Fruit fly (Drosophila melanogaster) whole organism, embryonic: ENCODE data around the gene CG31675.

ENCODE experiments used
- B-H2 ChIP-seq: fragments of 200-800 bp; sonication (Bioruptor generic); optimal IDR thresholded peaks from 2 replicates; lab custom pipeline; 2018; ENCODE audit warnings: missing biosample characterization, mild to moderate bottlenecking, missing genetic modification characterization
- CG10267 ChIP-seq: fragments of 200-800 bp; sonication (Bioruptor generic); optimal IDR thresholded peaks from 2 replicates; lab custom pipeline; 2018; ENCODE audit warnings: missing biosample characterization, mild to moderate bottlenecking, missing genetic modification characterization, moderate library complexity
- CG13894 ChIP-seq: fragments of 200-800 bp; sonication (Bioruptor generic); optimal IDR thresholded peaks from 3 replicates; lab custom pipeline; 2018; ENCODE audit warnings: missing biosample characterization, mild to moderate bottlenecking, missing genetic modification characterization, moderate library complexity
- CG14965 ChIP-seq: fragments of 200-800 bp; sonication (Bioruptor generic); optimal IDR thresholded peaks from 2 replicates; lab custom pipeline; 2016; ENCODE audit warnings: missing biosample characterization, missing genetic modification characterization, borderline replicate concordance
- CG15011 ChIP-seq: fragments of 200-800 bp; sonication (Bioruptor generic); optimal IDR thresholded peaks from 3 replicates; lab custom pipeline; 2018; ENCODE audit warnings: missing biosample characterization, mild to moderate bottlenecking, missing genetic modification characterization
- CG16779 ChIP-seq: fragments of 200-800 bp; sonication (Bioruptor generic); IDR thresholded peaks from 2 replicates; pipeline ENCODE4 v1.3.6; 2022; ENCODE audit warnings: missing biosample characterization, missing genetic modification characterization
- CG18262 ChIP-seq: fragments of 200-800 bp; optimal IDR thresholded peaks from 3 replicates; lab custom pipeline; 2019; ENCODE audit warnings: missing biosample characterization, mild to moderate bottlenecking, missing genetic modification characterization, moderate library complexity
- CG3726 ChIP-seq: fragments of 200-800 bp; sonication (Bioruptor generic); IDR thresholded peaks from 3 replicates; pipeline ENCODE4, ENCODE4 v1.3.6; 2022; ENCODE audit warnings: missing biosample characterization, missing genetic modification characterization
- CG6254 ChIP-seq: fragments of 200-800 bp; sonication (Bioruptor generic); optimal IDR thresholded peaks from 3 replicates; lab custom pipeline; 2017; ENCODE audit warnings: mild to moderate bottlenecking, missing biosample characterization, missing genetic modification reagents, missing genetic modification characterization
- CG6272 ChIP-seq: fragments of 200-800 bp; sonication (Bioruptor generic); IDR thresholded peaks from 2 replicates; pipeline ENCODE4 v1.3.6; 2022; ENCODE audit warnings: missing biosample characterization, missing genetic modification characterization
- CG6654 ChIP-seq: fragments of 200-800 bp; sonication (Bioruptor generic); optimal IDR thresholded peaks from 2 replicates; lab custom pipeline; 2017; ENCODE audit warnings: missing biosample characterization, mild to moderate bottlenecking, missing genetic modification characterization
- CG6854 ChIP-seq: fragments of 200-800 bp; sonication (Bioruptor generic); optimal IDR thresholded peaks from 3 replicates; lab custom pipeline; 2017; ENCODE audit warnings: missing biosample characterization, mild to moderate bottlenecking, missing genetic modification characterization
- CG8290 ChIP-seq, 3 experiments: fragments of 200-800 bp; sonication (Bioruptor generic); optimal IDR thresholded peaks; 2 replicates each; lab custom pipeline; 2016 to 2019; ENCODE audit warnings: missing biosample characterization in 3 of 3, missing genetic modification characterization in 3 of 3, mild to moderate bottlenecking in 2 of 3, moderate library complexity in 1 of 3
- CoRest ChIP-seq: fragments of 200-800 bp; sonication (Bioruptor generic); optimal IDR thresholded peaks from 3 replicates; lab custom pipeline; 2018; ENCODE audit warnings: missing biosample characterization, mild to moderate bottlenecking, missing genetic modification characterization, moderate library complexity
- Dip3 ChIP-seq: fragments of 200-800 bp; sonication (Bioruptor generic); optimal IDR thresholded peaks from 3 replicates; lab custom pipeline; 2016; ENCODE audit warnings: missing biosample characterization, missing genetic modification characterization
- Eip74EF ChIP-seq, 2 experiments: fragments of 200-800 bp in 1 of 2; fragments of >200 bp in 1 of 2; sonication (Bioruptor generic) in 1 of 2; optimal IDR thresholded peaks; 2 replicates each; lab custom pipeline; 2017 to 2019; ENCODE audit warnings: missing biosample characterization in 2 of 2, missing genetic modification characterization in 2 of 2, mild to moderate bottlenecking in 1 of 2, moderate library complexity in 1 of 2
- Fer3 ChIP-seq: fragments of 200-800 bp; sonication (Bioruptor generic); optimal IDR thresholded peaks from 2 replicates; lab custom pipeline; 2018; ENCODE audit warnings: missing biosample characterization, mild to moderate bottlenecking, missing genetic modification characterization, moderate library complexity
- HLH4C ChIP-seq: fragments of 200-800 bp; sonication (Bioruptor generic); IDR thresholded peaks from 3 replicates; pipeline ENCODE4 v1.3.6; 2022; ENCODE audit warnings: missing biosample characterization, missing genetic modification characterization; ENCODE audit not compliant: partially characterized antibody
- Hey ChIP-seq: fragments of 200-800 bp; sonication (Bioruptor generic); optimal IDR thresholded peaks from 3 replicates; lab custom pipeline; 2018; ENCODE audit warnings: missing biosample characterization, mild to moderate bottlenecking, missing genetic modification characterization
- Hr3 ChIP-seq: fragments of 200-800 bp; sonication (Bioruptor generic); optimal IDR thresholded peaks from 3 replicates; lab custom pipeline; 2016; ENCODE audit warnings: missing biosample characterization, missing genetic modification characterization
- NFAT ChIP-seq: fragments of 200-800 bp; sonication (Bioruptor generic); IDR thresholded peaks from 2 replicates; pipeline ENCODE4 v1.3.6; 2022; ENCODE audit warnings: missing biosample characterization, missing genetic modification characterization
- PHDP ChIP-seq: fragments of 200-800 bp; sonication (Bioruptor generic); optimal IDR thresholded peaks from 3 replicates; lab custom pipeline; 2018; ENCODE audit warnings: missing biosample characterization, mild to moderate bottlenecking, missing genetic modification characterization, moderate library complexity
- Rfx ChIP-seq: fragments of 200-800 bp; sonication (Bioruptor generic); IDR thresholded peaks from 2 replicates; pipeline ENCODE4 v1.3.6; 2022; ENCODE audit warnings: missing biosample characterization, missing genetic modification characterization
- Sin3A ChIP-seq: fragments of >200 bp; optimal IDR thresholded peaks from 2 replicates; lab custom pipeline; 2018
- Stat92E ChIP-seq, 3 experiments: fragments of >200 bp in 2 of 3; fragments of 200-800 bp in 1 of 3; sonication (Bioruptor generic) in 1 of 3; optimal IDR thresholded peaks; 2 replicates each; lab custom pipeline; 2017 to 2019; ENCODE audit warnings: missing biosample characterization in 3 of 3, missing genetic modification characterization in 3 of 3, mild to moderate bottlenecking in 1 of 3, moderate library complexity in 1 of 3
- Xbp1 ChIP-seq: fragments of 200-800 bp; sonication (Bioruptor generic); optimal IDR thresholded peaks from 3 replicates; lab custom pipeline; 2016; ENCODE audit warnings: missing biosample characterization, mild to moderate bottlenecking, missing genetic modification characterization
- ash1 ChIP-seq: fragments of 200-800 bp; sonication (Bioruptor generic); optimal IDR thresholded peaks from 2 replicates; lab custom pipeline; 2018; ENCODE audit warnings: missing biosample characterization, mild to moderate bottlenecking, missing genetic modification characterization
- bcd ChIP-seq: fragments of 200-800 bp; sonication (Bioruptor generic); optimal IDR thresholded peaks from 2 replicates; lab custom pipeline; 2017; ENCODE audit warnings: missing biosample characterization, mild to moderate bottlenecking, missing genetic modification characterization
- cato ChIP-seq: fragments of 200-800 bp; sonication (Bioruptor generic); optimal IDR thresholded peaks from 2 replicates; lab custom pipeline; 2016; ENCODE audit warnings: missing biosample characterization, missing genetic modification characterization, borderline replicate concordance
- chinmo ChIP-seq: fragments of 200-800 bp; sonication (Bioruptor generic); IDR thresholded peaks from 4 replicates; pipeline ENCODE4 v1.3.6; 2022; ENCODE audit warnings: missing biosample characterization, missing genetic modification characterization; ENCODE audit not compliant: partially characterized antibody
- cwo ChIP-seq: fragments of 200-800 bp; sonication (Bioruptor generic); optimal IDR thresholded peaks from 3 replicates; lab custom pipeline; 2017; ENCODE audit warnings: missing biosample characterization, missing genetic modification characterization, mild to moderate bottlenecking, moderate library complexity, missing genetic modification reagents
- disco-r ChIP-seq: fragments of 200-800 bp; sonication (Bioruptor generic); optimal IDR thresholded peaks from 2 replicates; lab custom pipeline; 2016; ENCODE audit warnings: missing biosample characterization, missing genetic modification characterization
- ems ChIP-seq: fragments of 200-800 bp; sonication (Bioruptor generic); optimal IDR thresholded peaks from 3 replicates; lab custom pipeline; 2016; ENCODE audit warnings: missing biosample characterization, missing genetic modification characterization
- gsb ChIP-seq: fragments of 200-800 bp; sonication (Bioruptor generic); IDR thresholded peaks from 2 replicates; pipeline ENCODE4 v1.3.6; 2022; ENCODE audit warnings: missing biosample characterization, missing genetic modification characterization
- run ChIP-seq: fragments of 200-800 bp; sonication (Bioruptor generic); optimal IDR thresholded peaks from 3 replicates; lab custom pipeline; 2018; ENCODE audit warnings: missing biosample characterization, mild to moderate bottlenecking, missing genetic modification characterization
- sd ChIP-seq: fragments of 200-800 bp; sonication (Bioruptor generic); optimal IDR thresholded peaks from 3 replicates; lab custom pipeline; 2018; ENCODE audit warnings: missing biosample characterization, mild to moderate bottlenecking, missing genetic modification characterization, moderate library complexity
- sna ChIP-seq: fragments of 200-800 bp; sonication (Bioruptor generic); IDR thresholded peaks from 2 replicates; pipeline ENCODE4 v1.3.6; 2022; ENCODE audit warnings: missing biosample characterization, missing genetic modification characterization; ENCODE audit not compliant: partially characterized antibody
- so ChIP-seq: fragments of 200-800 bp; sonication (Bioruptor generic); IDR thresholded peaks from 3 replicates; pipeline ENCODE4 v1.3.6; 2022; ENCODE audit warnings: missing biosample characterization, missing genetic modification characterization
- sqz ChIP-seq: fragments of 200-800 bp; sonication (Bioruptor generic); optimal IDR thresholded peaks from 3 replicates; lab custom pipeline; 2018; ENCODE audit warnings: missing biosample characterization, mild to moderate bottlenecking, missing genetic modification characterization
- stc ChIP-seq: fragments of 200-800 bp; sonication (Bioruptor generic); IDR thresholded peaks from 2 replicates; pipeline ENCODE4 v1.3.6; 2022; ENCODE audit warnings: missing biosample characterization, missing genetic modification characterization
- unpg ChIP-seq: fragments of 200-800 bp; sonication (Bioruptor generic); optimal IDR thresholded peaks from 3 replicates; lab custom pipeline; 2018; ENCODE audit warnings: missing biosample characterization, mild to moderate bottlenecking, missing genetic modification characterization, moderate library complexity
- vvl ChIP-seq: fragments of 200-800 bp; sonication (Bioruptor generic); IDR thresholded peaks from 2 replicates; pipeline ENCODE4 v1.3.6; 2022; ENCODE audit warnings: missing biosample characterization, missing genetic modification characterization
- yki ChIP-seq: fragments of >200 bp; optimal IDR thresholded peaks from 3 replicates; lab custom pipeline; 2018

The CG31675 gene

dm6 chr2L:20879567-20880141 is 12.1 kb downstream of the CG31675 start (continued):
- no peak for TF ChIP-seq bcd (GFP tag; lab: Kevin White, UChicago)
- TF ChIP-seq CG15011 (GFP tag; lab: Kevin White, UChicago): no peak
- no peak for TF ChIP-seq Eip74EF (GFP tag; optimal IDR thresholded peaks at IDR 0.05; lab: Kevin White, UChicago)
- peak; percentile 81 for TF ChIP-seq cwo (GFP tag; lab: Kevin White, UChicago)
- TF ChIP-seq stc (GFP tag; lab: Robert Waterston, UW): no peak
- TF ChIP-seq Xbp1 (GFP tag; lab: Kevin White, UChicago): no peak
- no peak for TF ChIP-seq cato (GFP tag; lab: Kevin White, UChicago)
- TF ChIP-seq HLH4C (GFP tag; lab: Robert Waterston, UW): no peak
- no peak for TF ChIP-seq Fer3 (tag; lab: Kevin White, UChicago)
- TF ChIP-seq ems (GFP tag; lab: Kevin White, UChicago): no peak
- TF ChIP-seq sna (GFP tag; lab: Robert Waterston, UW): no peak
- TF ChIP-seq disco-r (GFP tag; lab: Kevin White, UChicago): no peak
- no peak for TF ChIP-seq Hr3 (GFP tag; lab: Kevin White, UChicago)
- TF ChIP-seq CG13894 (tag; lab: Kevin White, UChicago): peak; percentile 66
- TF ChIP-seq chinmo (GFP tag; lab: Robert Waterston, UW): 0 out of 4 replicates have a peak, but pooled peaks have one; percentile 47
- TF ChIP-seq PHDP: no peak
- no peak for TF ChIP-seq gsb (GFP tag; lab: Robert Waterston, UW)
- no peak for TF ChIP-seq CG8290 (GFP tag; optimal IDR thresholded peaks at IDR 0.05; lab: Kevin White, UChicago)
- peak in 1 of 2 experiments; percentile 52 for TF ChIP-seq CG8290 (tag; optimal IDR thresholded peaks at IDR 0.05; lab: Kevin White, UChicago)
- TF ChIP-seq CG3726 (GFP tag; lab: Robert Waterston, UW): no peak
- TF ChIP-seq CG6272 (GFP tag; lab: Robert Waterston, UW): no peak
- TF ChIP-seq unpg: no peak
- TF ChIP-seq CoRest: no peak
- TF ChIP-seq run (tag; lab: Kevin White, UChicago): no peak
- no peak for TF ChIP-seq Sin3A (lab: Kevin White, UChicago)
- no peak for TF ChIP-seq ash1 (GFP tag; lab: Kevin White, UChicago)
- TF ChIP-seq vvl: peak; percentile 59; the same call in 1 of the 2 replicates
- no peak for TF ChIP-seq sqz (GFP tag; lab: Kevin White, UChicago)
- no peak for TF ChIP-seq Rfx (GFP tag; lab: Robert Waterston, UW)
- TF ChIP-seq B-H2 (GFP tag; lab: Kevin White, UChicago): peak; percentile 16
- TF ChIP-seq CG14965 (GFP tag; lab: Kevin White, UChicago): no peak
- TF ChIP-seq CG6254 (GFP tag; lab: Kevin White, UChicago): no peak
- TF ChIP-seq Hey (tag; lab: Kevin White, UChicago): no peak
- no peak for TF ChIP-seq CG16779 (GFP tag; lab: Robert Waterston, UW)
- TF ChIP-seq sd (tag; lab: Kevin White, UChicago): peak; percentile 49
- no peak for TF ChIP-seq CG6654 (GFP tag; lab: Kevin White, UChicago)
- no peak for TF ChIP-seq Stat92E (GFP tag; optimal IDR thresholded peaks at IDR 0.05; lab: Kevin White, UChicago)
- no peak for TF ChIP-seq CG10267 (tag; lab: Kevin White, UChicago)
- peak; percentile 23; the same call in 1 of the 2 replicates for TF ChIP-seq NFAT
- 0 out of 3 replicates have a peak, but pooled peaks have one; percentile 23 for TF ChIP-seq so (GFP tag; lab: Robert Waterston, UW)
- no peak for TF ChIP-seq CG6854
- no peak for TF ChIP-seq Dip3 (GFP tag; lab: Kevin White, UChicago)
- no peak for TF ChIP-seq yki (lab: Kevin White, UChicago)
- no peak for TF ChIP-seq CG18262
